Fruit fly (Drosophila melanogaster) whole organism, embryonic: ENCODE results near the gene CG32537.

Experiments
- Abd-B ChIP-seq: fragments of 200-800 bp; sonication (Bioruptor generic); optimal IDR thresholded peaks from 2 replicates; lab custom pipeline; 2018; ENCODE audit warnings: missing biosample characterization, mild to moderate bottlenecking, missing genetic modification characterization, moderate library complexity
- Adf1 ChIP-seq: fragments of 200-800 bp; sonication (Bioruptor generic); IDR thresholded peaks from 2 replicates; pipeline ENCODE4 v1.3.6; 2022; ENCODE audit warnings: missing biosample characterization, missing genetic modification characterization
- Bgb ChIP-seq: fragments of 200-800 bp; sonication (Bioruptor generic); IDR thresholded peaks from 2 replicates; pipeline ENCODE4 v1.3.6; 2022; ENCODE audit warnings: missing biosample characterization, missing genetic modification characterization; ENCODE audit not compliant: partially characterized antibody
- CG10321 ChIP-seq: fragments of 200-800 bp; sonication (Bioruptor generic); IDR thresholded peaks from 2 replicates; pipeline ENCODE4 v1.3.6; 2022; ENCODE audit warnings: missing biosample characterization, missing genetic modification characterization
- CG11456 ChIP-seq: fragments of 200-800 bp; sonication (Bioruptor generic); IDR thresholded peaks from 3 replicates; pipeline ENCODE4 v1.3.6; 2022; ENCODE audit warnings: missing biosample characterization, missing genetic modification characterization
- CG13894 ChIP-seq: fragments of 200-800 bp; sonication (Bioruptor generic); optimal IDR thresholded peaks from 3 replicates; lab custom pipeline; 2018; ENCODE audit warnings: missing biosample characterization, mild to moderate bottlenecking, missing genetic modification characterization, moderate library complexity
- CG1603 ChIP-seq: fragments of 200-800 bp; sonication (Bioruptor generic); optimal IDR thresholded peaks from 2 replicates; lab custom pipeline; 2019; ENCODE audit warnings: missing biosample characterization, mild to moderate bottlenecking, missing genetic modification characterization, moderate library complexity
- CG1647 ChIP-seq: fragments of 200-800 bp; sonication (Bioruptor generic); optimal IDR thresholded peaks from 3 replicates; lab custom pipeline; 2016; ENCODE audit warnings: missing biosample characterization, missing genetic modification characterization
- CG17359 ChIP-seq: fragments of 200-800 bp; sonication (Bioruptor generic); optimal IDR thresholded peaks from 3 replicates; lab custom pipeline; 2018; ENCODE audit warnings: missing biosample characterization, mild to moderate bottlenecking, missing genetic modification characterization, moderate library complexity
- CG2199 ChIP-seq: fragments of 200-800 bp; sonication (Bioruptor generic); IDR thresholded peaks from 3 replicates; pipeline ENCODE4 v1.3.6; 2022; ENCODE audit warnings: missing biosample characterization, missing genetic modification characterization
- CG30403 ChIP-seq: fragments of 200-800 bp; sonication (Bioruptor generic); optimal IDR thresholded peaks from 3 replicates; lab custom pipeline; 2016; ENCODE audit warnings: missing biosample characterization, missing genetic modification characterization
- CG31365 ChIP-seq: fragments of 200-800 bp; sonication (Bioruptor generic); optimal IDR thresholded peaks from 2 replicates; lab custom pipeline; 2018; ENCODE audit warnings: missing biosample characterization, mild to moderate bottlenecking, missing genetic modification characterization
- CG32772 ChIP-seq: fragments of 200-800 bp; sonication (Bioruptor generic); IDR thresholded peaks from 2 replicates; pipeline ENCODE4 v1.3.6; 2022; ENCODE audit warnings: missing biosample characterization, missing genetic modification characterization
- CG3281 ChIP-seq: fragments of 200-800 bp; sonication (Bioruptor generic); optimal IDR thresholded peaks from 3 replicates; lab custom pipeline; 2017; ENCODE audit warnings: missing biosample characterization, mild to moderate bottlenecking, missing genetic modification characterization
- CG8281 ChIP-seq: fragments of 200-800 bp; sonication (Bioruptor generic); optimal IDR thresholded peaks from 2 replicates; lab custom pipeline; 2018; ENCODE audit warnings: missing biosample characterization, mild to moderate bottlenecking, missing genetic modification characterization, moderate library complexity
- CG8290 ChIP-seq, 3 experiments: fragments of 200-800 bp; sonication (Bioruptor generic); optimal IDR thresholded peaks; 2 replicates each; lab custom pipeline; 2016 to 2019; ENCODE audit warnings: missing biosample characterization in 3 of 3, missing genetic modification characterization in 3 of 3, mild to moderate bottlenecking in 2 of 3, moderate library complexity in 1 of 3
- CG9437 ChIP-seq: fragments of 200-800 bp; sonication (Bioruptor generic); optimal IDR thresholded peaks from 2 replicates; lab custom pipeline; 2018; ENCODE audit warnings: missing biosample characterization, mild to moderate bottlenecking, missing genetic modification characterization
- CTCF ChIP-seq: fragments of 200-800 bp; sonication (Bioruptor generic); optimal IDR thresholded peaks from 2 replicates; lab custom pipeline; 2017; ENCODE audit warnings: missing biosample characterization, mild to moderate bottlenecking, missing genetic modification characterization, moderate library complexity
- CoRest ChIP-seq: fragments of 200-800 bp; sonication (Bioruptor generic); optimal IDR thresholded peaks from 3 replicates; lab custom pipeline; 2018; ENCODE audit warnings: missing biosample characterization, mild to moderate bottlenecking, missing genetic modification characterization, moderate library complexity
- D19B ChIP-seq: fragments of 200-800 bp; sonication (Bioruptor generic); optimal IDR thresholded peaks from 2 replicates; lab custom pipeline; 2017; ENCODE audit warnings: missing biosample characterization, mild to moderate bottlenecking, missing genetic modification characterization
- Deaf1 ChIP-seq: fragments of 200-800 bp; optimal IDR thresholded peaks from 3 replicates; lab custom pipeline; 2019; ENCODE audit warnings: missing biosample characterization, mild to moderate bottlenecking, missing genetic modification characterization, moderate library complexity
- Doc2 ChIP-seq: fragments of 200-800 bp; sonication (Bioruptor generic); IDR thresholded peaks from 2 replicates; pipeline ENCODE4 v1.3.6; 2022; ENCODE audit warnings: missing biosample characterization, missing genetic modification characterization
- E2f2 ChIP-seq: fragments of 200-800 bp; sonication (Bioruptor generic); IDR thresholded peaks from 2 replicates; pipeline ENCODE4 v1.3.6; 2022; ENCODE audit warnings: missing biosample characterization, missing genetic modification characterization
- ERR ChIP-seq: fragments of 200-800 bp; sonication (Bioruptor generic); optimal IDR thresholded peaks from 2 replicates; lab custom pipeline; 2016; ENCODE audit warnings: missing biosample characterization, missing genetic modification characterization
- Ets97D ChIP-seq: fragments of 200-800 bp; sonication (Bioruptor generic); optimal IDR thresholded peaks from 3 replicates; lab custom pipeline; 2016; ENCODE audit warnings: missing biosample characterization, missing genetic modification characterization
- HmgZ ChIP-seq: fragments of 200-800 bp; sonication (Bioruptor generic); optimal IDR thresholded peaks from 2 replicates; lab custom pipeline; 2018; ENCODE audit warnings: missing biosample characterization, mild to moderate bottlenecking, missing genetic modification characterization
- Hr51 ChIP-seq, 2 experiments: fragments of 200-800 bp; sonication (Bioruptor generic); optimal IDR thresholded peaks; 2 replicates in 1 of 2; 3 replicates in 1 of 2; lab custom pipeline; 2016 to 2018; ENCODE audit warnings: missing biosample characterization in 2 of 2, missing genetic modification characterization in 2 of 2, mild to moderate bottlenecking in 1 of 2, moderate library complexity in 1 of 2
- MTF-1 ChIP-seq: fragments of 200-800 bp; sonication (Bioruptor generic); optimal IDR thresholded peaks from 2 replicates; lab custom pipeline; 2018; ENCODE audit warnings: missing biosample characterization, mild to moderate bottlenecking, missing genetic modification characterization, borderline replicate concordance
- Med ChIP-seq: fragments of 200-800 bp; sonication (Bioruptor generic); peaks from one replicate; lab custom pipeline; 2016; ENCODE audit warnings: missing biosample characterization, missing genetic modification characterization, mild to moderate bottlenecking, inconsistent platforms, moderate library complexity
- Meics ChIP-seq: fragments of 200-800 bp; sonication (Bioruptor generic); optimal IDR thresholded peaks from 2 replicates; lab custom pipeline; 2017; ENCODE audit warnings: missing biosample characterization, mild to moderate bottlenecking, missing genetic modification characterization
- Myb ChIP-seq: fragments of 200-800 bp; sonication (Bioruptor generic); optimal IDR thresholded peaks from 2 replicates; lab custom pipeline; 2016; ENCODE audit warnings: missing biosample characterization, missing genetic modification characterization
- NFAT ChIP-seq: fragments of 200-800 bp; sonication (Bioruptor generic); IDR thresholded peaks from 2 replicates; pipeline ENCODE4 v1.3.6; 2022; ENCODE audit warnings: missing biosample characterization, missing genetic modification characterization
- Neu2 ChIP-seq: fragments of 200-800 bp; sonication (Bioruptor generic); optimal IDR thresholded peaks from 3 replicates; lab custom pipeline; 2016; ENCODE audit warnings: missing biosample characterization, missing genetic modification characterization, borderline replicate concordance
- Pdp1 ChIP-seq, 2 experiments: fragments of 200-800 bp; sonication (Bioruptor generic); optimal IDR thresholded peaks; 3 replicates each; lab custom pipeline; 2016; ENCODE audit warnings: missing biosample characterization in 2 of 2, missing genetic modification characterization in 2 of 2, mild to moderate bottlenecking in 1 of 2, moderate library complexity in 1 of 2
- aop ChIP-seq: fragments of 200-800 bp; sonication (Bioruptor generic); IDR thresholded peaks from 2 replicates; pipeline ENCODE4 v1.3.6; 2022; ENCODE audit warnings: missing biosample characterization, missing genetic modification characterization
- bcd ChIP-seq: fragments of 200-800 bp; sonication (Bioruptor generic); optimal IDR thresholded peaks from 2 replicates; lab custom pipeline; 2017; ENCODE audit warnings: missing biosample characterization, mild to moderate bottlenecking, missing genetic modification characterization
- crc ChIP-seq: fragments of 200-800 bp; sonication (Bioruptor generic); optimal IDR thresholded peaks from 2 replicates; lab custom pipeline; 2016; ENCODE audit warnings: missing biosample characterization, missing genetic modification characterization
- danr ChIP-seq: fragments of 200-800 bp; sonication (Bioruptor generic); IDR thresholded peaks from 2 replicates; pipeline ENCODE4 v1.3.6; 2022; ENCODE audit warnings: missing biosample characterization, missing genetic modification characterization
- fu2 ChIP-seq: fragments of 200-800 bp; sonication (Bioruptor generic); optimal IDR thresholded peaks from 2 replicates; lab custom pipeline; 2016; ENCODE audit warnings: missing biosample characterization, missing genetic modification characterization
- gcm2 ChIP-seq: fragments of 200-800 bp; sonication (Bioruptor generic); optimal IDR thresholded peaks from 2 replicates; lab custom pipeline; 2016; ENCODE audit warnings: missing biosample characterization, missing genetic modification characterization
- her ChIP-seq: fragments of 200-800 bp; sonication (Bioruptor generic); optimal IDR thresholded peaks from 2 replicates; lab custom pipeline; 2016; ENCODE audit warnings: missing biosample characterization, missing genetic modification characterization
- jumu ChIP-seq: fragments of 200-800 bp; sonication (Bioruptor generic); optimal IDR thresholded peaks from 3 replicates; lab custom pipeline; 2016; ENCODE audit warnings: missing biosample characterization, missing genetic modification characterization
- klu ChIP-seq: fragments of 200-800 bp; sonication (Bioruptor generic); IDR thresholded peaks from 2 replicates; pipeline ENCODE4 v1.3.6; 2022; ENCODE audit warnings: missing biosample characterization, missing genetic modification characterization
- lab ChIP-seq: fragments of 200-800 bp; sonication (Bioruptor generic); optimal IDR thresholded peaks from 3 replicates; lab custom pipeline; 2017; ENCODE audit warnings: missing biosample characterization, missing genetic modification characterization, mild to moderate bottlenecking, moderate library complexity, missing genetic modification reagents
- org-1 ChIP-seq: fragments of 200-800 bp; sonication (Bioruptor generic); optimal IDR thresholded peaks from 2 replicates; lab custom pipeline; 2017; ENCODE audit warnings: missing biosample characterization, missing genetic modification characterization
- pita ChIP-seq: fragments of 200-800 bp; sonication (Bioruptor generic); optimal IDR thresholded peaks from 2 replicates; lab custom pipeline; 2017; ENCODE audit warnings: missing biosample characterization, mild to moderate bottlenecking, missing genetic modification characterization
- prd ChIP-seq, 3 experiments: fragments of >200 bp in 2 of 3; fragments of 200-800 bp in 1 of 3; sonication (Bioruptor generic) in 1 of 3; optimal IDR thresholded peaks in 2 of 3; IDR thresholded peaks in 1 of 3; 2 replicates in 2 of 3; 3 replicates in 1 of 3; pipeline versions ENCODE4 v1.3.6 to Lab custom; 2017 to 2022; ENCODE audit warnings: missing biosample characterization in 1 of 3, missing genetic modification characterization in 1 of 3
- sens ChIP-seq: fragments of 200-800 bp; sonication (Bioruptor generic); peaks from one replicate; lab custom pipeline; 2016; ENCODE audit warnings: missing biosample characterization, missing genetic modification characterization
- slp2 ChIP-seq: fragments of 200-800 bp; sonication (Bioruptor generic); optimal IDR thresholded peaks from 2 replicates; lab custom pipeline; 2016; ENCODE audit warnings: missing biosample characterization, missing genetic modification characterization
- zf30C ChIP-seq: fragments of 200-800 bp; sonication (Bioruptor generic); optimal IDR thresholded peaks from 3 replicates; lab custom pipeline; 2018; ENCODE audit warnings: missing biosample characterization, mild to moderate bottlenecking, missing genetic modification characterization

Gene CG32537

dm6 chrX:19243379-19243834 is 32.9 kb downstream of the CG32537 start, which contains the start of gene CG7889 (continued):
- no peak for TF ChIP-seq Neu2 (GFP tag; lab: Kevin White, UChicago)
- TF ChIP-seq Abd-B (GFP tag; lab: Kevin White, UChicago), result peak; percentile 2
- peak; percentile 15 for TF ChIP-seq jumu (GFP tag; lab: Kevin White, UChicago)
- TF ChIP-seq CG11456, result no peak
- no peak for TF ChIP-seq aop (GFP tag; lab: Robert Waterston, UW)
- TF ChIP-seq MTF-1 (GFP tag; lab: Kevin White, UChicago), result no peak
- TF ChIP-seq CG10321 (GFP tag; lab: Robert Waterston, UW), result no peak
- no peak for TF ChIP-seq ERR (GFP tag; lab: Kevin White, UChicago)
- no peak for TF ChIP-seq gcm2 (GFP tag; lab: Kevin White, UChicago)
- no peak for TF ChIP-seq danr (GFP tag; lab: Robert Waterston, UW)
- TF ChIP-seq her, result no peak
- TF ChIP-seq Adf1 (GFP tag; lab: Robert Waterston, UW), result no peak
- no peak for TF ChIP-seq CG31365
- TF ChIP-seq CG32772 (GFP tag; lab: Robert Waterston, UW), result no peak
- TF ChIP-seq Hr51 (GFP tag; optimal IDR thresholded peaks at IDR 0.05; lab: Kevin White, UChicago), result no peak
- TF ChIP-seq CG30403, result peak; percentile 6
- TF ChIP-seq Myb, result no peak
- no peak for TF ChIP-seq fu2 (GFP tag; lab: Kevin White, UChicago)
- TF ChIP-seq NFAT, result no peak
- no peak for TF ChIP-seq crc (GFP tag; lab: Kevin White, UChicago)
- TF ChIP-seq slp2 (GFP tag; lab: Kevin White, UChicago), result no peak
- no peak for TF ChIP-seq CG17359
- peak; percentile 23 for TF ChIP-seq bcd (GFP tag; lab: Kevin White, UChicago)

- TF ChIP-seq CoRest (tag; lab: Kevin White, UChicago), result no peak
- TF ChIP-seq Doc2 (GFP tag; lab: Robert Waterston, UW), result no peak
- peak; percentile 33 for TF ChIP-seq Ets97D
- TF ChIP-seq org-1, result no peak
- TF ChIP-seq CG8281 (tag; lab: Kevin White, UChicago), result peak; percentile 69
- TF ChIP-seq Bgb (GFP tag; lab: Robert Waterston, UW), result peak; percentile 25; the same call in 1 of the 2 replicates
- peak; percentile 2 for TF ChIP-seq CG1603
- peak; percentile 52 for TF ChIP-seq CG8290 (GFP tag; optimal IDR thresholded peaks at IDR 0.05; lab: Kevin White, UChicago)
- TF ChIP-seq CG8290 (tag; optimal IDR thresholded peaks at IDR 0.05; lab: Kevin White, UChicago), result peak in 1 of 2 experiments; percentile 24
- TF ChIP-seq Pdp1 (GFP tag; optimal IDR thresholded peaks at IDR 0.05; lab: Kevin White, UChicago), result peak in 1 of 2 experiments; percentile 56
- peak; percentile 72 for TF ChIP-seq Med (GFP tag; lab: Kevin White, UChicago)
- peak; percentile 74 for TF ChIP-seq Deaf1
- TF ChIP-seq CTCF (GFP tag; lab: Kevin White, UChicago), result peak; percentile 58
- TF ChIP-seq zf30C (GFP tag; lab: Kevin White, UChicago), result peak; percentile 33
- TF ChIP-seq CG2199, result 0 out of 3 replicates have a peak, but pooled peaks have one; percentile 70
- TF ChIP-seq lab (GFP tag; lab: Kevin White, UChicago), result peak; percentile 10
- no peak for TF ChIP-seq prd (optimal IDR thresholded peaks at IDR 0.05; lab: Kevin White, UChicago)
- TF ChIP-seq prd (GFP tag; IDR thresholded peaks at IDR 0.05; lab: Robert Waterston, UW), result no peak
- no peak for TF ChIP-seq klu (GFP tag; lab: Robert Waterston, UW)
- peak; percentile 6 for TF ChIP-seq CG3281 (GFP tag; lab: Kevin White, UChicago)
- 0 out of 2 replicates have a peak, but pooled peaks have one; percentile 9 for TF ChIP-seq E2f2 (GFP tag; lab: Robert Waterston, UW)
- TF ChIP-seq sens (GFP tag; lab: Kevin White, UChicago), result peak; percentile 66
- peak; percentile 37 for TF ChIP-seq D19B (GFP tag; lab: Kevin White, UChicago)
- peak; percentile 10 for TF ChIP-seq pita (GFP tag; lab: Kevin White, UChicago)
- TF ChIP-seq Meics (GFP tag; lab: Kevin White, UChicago), result peak; percentile 29
- no peak for TF ChIP-seq CG1647 (GFP tag; lab: Kevin White, UChicago)
- TF ChIP-seq CG9437 (GFP tag; lab: Kevin White, UChicago), result peak; percentile 20
- TF ChIP-seq HmgZ (tag; lab: Kevin White, UChicago), result peak; percentile 19
- TF ChIP-seq CG13894 (tag; lab: Kevin White, UChicago), result no peak
Measured at dm6 chrX:19241790-19242373, 34.5 kb downstream of the CG32537 start, which contains the start of gene CG14196. Gene CG14196, minus strand, starts transcription at chrX:19241840.
